Worm (Caenorhabditis elegans): ENCODE measurements around the gene cyp-33D3.

Gene cyp-33D3

DNA sequence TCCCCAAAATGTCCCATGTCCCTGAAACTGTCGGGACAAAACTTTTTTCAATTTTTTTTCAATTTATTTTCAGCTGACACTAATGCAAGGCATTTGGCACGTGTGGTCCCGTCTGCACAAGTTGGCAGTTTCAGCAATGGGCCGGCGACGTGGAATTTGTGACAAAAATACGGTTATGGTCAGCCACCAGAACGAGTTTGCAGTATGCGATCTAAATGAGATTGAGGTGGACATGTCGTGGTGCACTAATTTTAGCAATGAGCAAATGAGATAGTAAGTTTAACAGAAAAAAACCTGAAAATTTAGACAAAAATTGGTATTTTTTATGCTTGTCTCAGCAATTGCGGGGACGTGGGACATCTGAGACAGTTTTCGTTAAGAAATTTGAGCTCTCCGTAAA, 5.4 kb upstream of the cyp-33D3 start:
- no peak for TF ChIP-seq blmp-1 (tag; optimal IDR thresholded peaks at IDR 0.05)
- TF ChIP-seq pqm-1 (tag; optimal IDR thresholded peaks at IDR 0.05), result no peak
- no peak for TF ChIP-seq efl-1 (optimal IDR thresholded peaks at IDR 0.05)
- TF ChIP-seq efl-1 (GFP tag; optimal IDR thresholded peaks at IDR 0.05 in 1 of 2), result peak in 1 of 2 experiments; percentile 63

DNA sequence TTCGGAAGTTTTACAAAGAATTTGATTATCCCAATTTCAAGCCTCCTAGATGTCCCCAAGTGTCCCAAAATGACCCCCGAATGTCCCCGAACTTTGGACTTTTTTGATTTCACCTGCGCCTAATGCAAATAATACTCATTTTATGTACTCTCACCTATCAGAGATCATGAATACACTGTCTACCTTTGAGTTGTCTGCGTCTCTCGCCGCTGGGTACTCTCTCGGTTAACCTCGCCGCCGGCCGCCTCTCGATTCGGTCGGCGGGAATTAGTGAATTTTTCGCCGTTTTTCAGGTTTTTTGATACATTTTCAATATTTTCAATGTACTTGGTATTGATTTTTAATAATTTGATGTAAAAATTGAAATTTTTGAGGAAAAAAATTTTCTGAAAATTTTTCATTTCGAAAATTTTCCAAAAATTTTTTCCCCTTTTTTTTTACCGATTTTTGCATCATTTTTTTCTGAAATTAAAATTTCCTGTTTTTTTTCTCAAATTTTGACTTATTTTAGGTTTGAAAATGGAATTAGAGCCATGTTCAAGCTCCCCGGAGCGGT, 1.9 kb upstream of the cyp-33D3 start, which contains the start of gene nhr-65:
Gene nhr-65 (plus strand): TSS at position 506 of the 556 bp plus-strand sequence.
- TF ChIP-seq nhr-85 (tag) (peak; percentile 67), fkh-8 (tag; optimal IDR thresholded peaks at IDR 0.05) (no peak), elt-2 (tag; optimal IDR thresholded peaks at IDR 0.05) (peak; percentile 19), blmp-1 (tag; optimal IDR thresholded peaks at IDR 0.05) (peak; percentile 74), elt-3 (tag; optimal IDR thresholded peaks at IDR 0.05) (no peak), nhr-20 (tag; optimal IDR thresholded peaks at IDR 0.05) (peak; percentile 48), snu-23 (GFP tag; optimal IDR thresholded peaks at IDR 0.05) (peak; percentile 48), hlh-17 (GFP tag; optimal IDR thresholded peaks at IDR 0.05; ENCODE audit: borderline replicate concordance) (no peak), lsy-2 (tag; optimal IDR thresholded peaks at IDR 0.05) (peak in 1 of 2 experiments; percentile 5), sup-37 (GFP tag; optimal IDR thresholded peaks at IDR 0.05) (no peak), nhr-28 (tag; optimal IDR thresholded peaks at IDR 0.05) (no peak), skn-1 (tag; optimal IDR thresholded peaks at IDR 0.05) (peak; percentile 15), F16B12.6 (tag; optimal IDR thresholded peaks at IDR 0.05) (no peak), efl-1 (optimal IDR thresholded peaks at IDR 0.05) (peak; percentile 21 to 23), efl-1 (GFP tag; optimal IDR thresholded peaks at IDR 0.05 in 1 of 2) (peak in 1 of 2 experiments; percentile 41), swsn-7 (tag; optimal IDR thresholded peaks at IDR 0.05) (peak; percentile 22), nhr-90 (tag; optimal IDR thresholded peaks at IDR 0.05; ENCODE audit: poor library complexity) (peak; percentile 39), nhr-19 (GFP tag; conservative IDR thresholded peaks at IDR 0.05) (peak; percentile 41), lin-35 (GFP tag; optimal IDR thresholded peaks at IDR 0.05) (peak in 1 of 2 experiments; percentile 53), mep-1 (tag; optimal IDR thresholded peaks at IDR 0.05) (peak; percentile 29), ceh-8 (GFP tag; optimal IDR thresholded peaks at IDR 0.05) (no peak)

DNA sequence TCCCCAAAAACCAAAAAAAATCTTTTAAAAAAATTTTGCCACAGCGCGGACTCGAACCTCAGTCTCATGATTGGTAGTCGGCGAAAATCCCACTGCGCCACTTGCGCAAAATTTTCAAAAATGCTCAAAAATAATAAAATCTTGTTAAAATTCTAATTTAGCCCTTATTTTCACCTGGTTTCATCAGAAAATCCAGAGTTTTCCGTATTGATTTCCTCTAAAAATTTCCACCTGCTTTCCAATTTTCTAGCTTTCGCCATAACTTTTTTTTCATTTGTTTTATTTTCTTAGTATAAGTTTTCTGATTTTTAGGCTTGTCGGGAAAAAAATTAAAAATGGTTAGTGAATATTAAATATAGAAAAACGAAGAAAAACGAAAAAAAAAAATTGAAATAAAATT, 9.7 kb downstream of the cyp-33D3 start:
- no peak for TF ChIP-seq zip-4 (GFP tag; optimal IDR thresholded peaks at IDR 0.05)
- peak; percentile 93 for TF ChIP-seq hlh-4 (tag; optimal IDR thresholded peaks at IDR 0.05)
- peak; percentile 18 for TF ChIP-seq fkh-8 (tag; optimal IDR thresholded peaks at IDR 0.05)

DNA sequence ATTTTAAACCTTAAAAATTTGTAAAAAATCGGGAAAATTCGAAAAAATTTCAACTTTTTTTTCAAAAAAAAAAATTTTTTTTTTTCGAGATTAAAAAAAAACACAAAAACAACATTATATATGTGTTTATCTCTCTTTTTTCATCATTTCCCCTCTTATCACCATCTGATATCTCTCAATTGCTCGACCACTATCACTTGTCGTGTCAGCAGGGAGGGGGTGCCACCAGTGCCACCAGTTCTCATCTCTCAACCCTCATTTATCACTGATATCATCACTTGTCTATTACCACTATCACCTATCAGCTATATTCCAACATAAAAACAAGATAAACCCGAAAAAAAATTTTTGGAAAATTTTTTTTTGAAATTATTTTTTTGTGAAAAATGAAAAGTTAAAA, 10.6 kb downstream of the cyp-33D3 start:
- TF ChIP-seq tlp-1 (tag; optimal IDR thresholded peaks at IDR 0.05) (no peak), snpc-4 (tag; optimal IDR thresholded peaks at IDR 0.05) (no peak), mef-2 (tag; optimal IDR thresholded peaks at IDR 0.05) (no peak), ztf-11 (tag; optimal IDR thresholded peaks at IDR 0.05) (no peak), fos-1 (tag; optimal IDR thresholded peaks at IDR 0.05) (no peak), snu-23 (GFP tag; optimal IDR thresholded peaks at IDR 0.05) (peak; percentile 1), unc-86 (tag; optimal IDR thresholded peaks at IDR 0.05) (no peak), alr-1 (tag; optimal IDR thresholded peaks at IDR 0.05; ENCODE audit: borderline replicate concordance) (no peak), nhr-12 (tag; optimal IDR thresholded peaks at IDR 0.05) (no peak), efl-1 (optimal IDR thresholded peaks at IDR 0.05) (no peak), efl-1 (GFP tag; optimal IDR thresholded peaks at IDR 0.05 in 1 of 2) (no peak), elt-2 (tag; optimal IDR thresholded peaks at IDR 0.05) (peak; percentile 82), nhr-76 (tag; optimal IDR thresholded peaks at IDR 0.05) (no peak), nhr-85 (tag) (no peak), ama-1 (optimal IDR thresholded peaks at IDR 0.05) (no peak), nhr-47 (tag; optimal IDR thresholded peaks at IDR 0.05) (no peak), lin-14 (GFP tag; optimal IDR thresholded peaks at IDR 0.05) (peak; percentile 37), ceh-63 (GFP tag; optimal IDR thresholded peaks at IDR 0.05) (no peak)
